Fruit fly (Drosophila melanogaster) whole organism, embryonic: ENCODE data around the gene COX5B.
A peak's percentile ranks its signal among the peaks of the same experiment; 100 is the strongest.

ENCODE experiments used
- Aef1 ChIP-seq: fragments of 200-800 bp; sonication (Bioruptor generic); IDR thresholded peaks from 3 replicates; pipeline ENCODE4 v1.3.6; 2022; ENCODE audit warnings: missing biosample characterization, missing genetic modification characterization
- CG10366 ChIP-seq: fragments of 200-800 bp; sonication (Bioruptor generic); IDR thresholded peaks from 2 replicates; pipeline ENCODE4 v1.3.6; 2022; ENCODE audit warnings: missing biosample characterization, missing genetic modification characterization
- CG12659 ChIP-seq: fragments of 200-800 bp; sonication (Bioruptor generic); optimal IDR thresholded peaks from 3 replicates; lab custom pipeline; 2017; ENCODE audit warnings: mild to moderate bottlenecking, missing biosample characterization, missing genetic modification reagents, missing genetic modification characterization
- CG13123 ChIP-seq: fragments of 200-800 bp; sonication (Bioruptor generic); optimal IDR thresholded peaks from 2 replicates; lab custom pipeline; 2016; ENCODE audit warnings: missing biosample characterization, missing genetic modification characterization
- CG14441 ChIP-seq: fragments of 200-800 bp; sonication (Bioruptor generic); IDR thresholded peaks from 2 replicates; pipeline ENCODE4 v1.3.6; 2022; ENCODE audit warnings: missing biosample characterization, missing genetic modification characterization
- CG17361 ChIP-seq: fragments of 200-800 bp; sonication (Bioruptor generic); IDR thresholded peaks from 3 replicates; pipeline ENCODE4 v1.3.6; 2022; ENCODE audit warnings: missing biosample characterization, missing genetic modification characterization
- CG17568 ChIP-seq: fragments of 200-800 bp; sonication (Bioruptor generic); optimal IDR thresholded peaks from 2 replicates; lab custom pipeline; 2018; ENCODE audit warnings: missing biosample characterization, mild to moderate bottlenecking, missing genetic modification characterization, moderate library complexity
- CG2199 ChIP-seq: fragments of 200-800 bp; sonication (Bioruptor generic); IDR thresholded peaks from 3 replicates; pipeline ENCODE4 v1.3.6; 2022; ENCODE audit warnings: missing biosample characterization, missing genetic modification characterization
- CG34422 ChIP-seq: fragments of 200-800 bp; sonication (Bioruptor generic); IDR thresholded peaks from 3 replicates; pipeline ENCODE4 v1.3.6; 2022; ENCODE audit warnings: missing biosample characterization, missing genetic modification characterization
- CG3995 ChIP-seq: fragments of 200-800 bp; sonication (Bioruptor generic); optimal IDR thresholded peaks from 3 replicates; lab custom pipeline; 2016; ENCODE audit warnings: missing biosample characterization, missing genetic modification characterization
- CG4617 ChIP-seq: fragments of 200-800 bp; sonication (Bioruptor generic); optimal IDR thresholded peaks from 3 replicates; lab custom pipeline; 2016; ENCODE audit warnings: missing biosample characterization, missing genetic modification characterization, borderline replicate concordance
- CG6854 ChIP-seq: fragments of 200-800 bp; sonication (Bioruptor generic); optimal IDR thresholded peaks from 3 replicates; lab custom pipeline; 2017; ENCODE audit warnings: missing biosample characterization, mild to moderate bottlenecking, missing genetic modification characterization
- CG7357 ChIP-seq: fragments of 200-800 bp; sonication (Bioruptor generic); IDR thresholded peaks from 3 replicates; pipeline ENCODE4 v1.3.6; 2022; ENCODE audit warnings: missing biosample characterization, missing genetic modification characterization
- CG8388 ChIP-seq: fragments of 200-800 bp; sonication (Bioruptor generic); optimal IDR thresholded peaks from 2 replicates; lab custom pipeline; 2019; ENCODE audit warnings: missing biosample characterization, mild to moderate bottlenecking, missing genetic modification characterization, moderate library complexity
- CG8478 ChIP-seq: fragments of >200 bp; optimal IDR thresholded peaks from 2 replicates; lab custom pipeline; 2018
- CG8924 ChIP-seq: fragments of 200-800 bp; optimal IDR thresholded peaks from 3 replicates; lab custom pipeline; 2019; ENCODE audit warnings: missing biosample characterization, mild to moderate bottlenecking, missing genetic modification characterization, moderate library complexity
- CG9932 ChIP-seq: fragments of 200-800 bp; sonication (Bioruptor generic); IDR thresholded peaks from 2 replicates; pipeline ENCODE4 v1.3.6; 2022; ENCODE audit warnings: missing biosample characterization, missing genetic modification characterization
- Camta ChIP-seq: fragments of 200-800 bp; sonication (Bioruptor generic); optimal IDR thresholded peaks from 2 replicates; lab custom pipeline; 2016; ENCODE audit warnings: missing biosample characterization, missing genetic modification characterization
- CkIIα-i1 ChIP-seq: fragments of 200-800 bp; sonication (Bioruptor generic); IDR thresholded peaks from 2 replicates; pipeline ENCODE4 v1.3.6; 2022; ENCODE audit warnings: missing biosample characterization, missing genetic modification characterization
- Dad ChIP-seq: fragments of 200-800 bp; sonication (Bioruptor generic); optimal IDR thresholded peaks from 3 replicates; lab custom pipeline; 2016; ENCODE audit warnings: missing biosample characterization, missing genetic modification characterization
- Dip3 ChIP-seq: fragments of 200-800 bp; sonication (Bioruptor generic); optimal IDR thresholded peaks from 3 replicates; lab custom pipeline; 2016; ENCODE audit warnings: missing biosample characterization, missing genetic modification characterization
- H2.0 ChIP-seq: fragments of 200-800 bp; sonication (Bioruptor generic); IDR thresholded peaks from 2 replicates; pipeline ENCODE4 v1.3.6; 2022; ENCODE audit warnings: missing biosample characterization, missing genetic modification characterization
- HLH3B ChIP-seq: fragments of 200-800 bp; sonication (Bioruptor generic); IDR thresholded peaks from 2 replicates; pipeline ENCODE4 v1.3.6; 2022; ENCODE audit warnings: missing biosample characterization, missing genetic modification characterization
- Hr51 ChIP-seq, 2 experiments: fragments of 200-800 bp; sonication (Bioruptor generic); optimal IDR thresholded peaks; 2 replicates in 1 of 2; 3 replicates in 1 of 2; lab custom pipeline; 2016 to 2018; ENCODE audit warnings: missing biosample characterization in 2 of 2, missing genetic modification characterization in 2 of 2, mild to moderate bottlenecking in 1 of 2, moderate library complexity in 1 of 2
- Lhr ChIP-seq: fragments of 200-800 bp; sonication (Bioruptor generic); optimal IDR thresholded peaks from 3 replicates; lab custom pipeline; 2017; ENCODE audit warnings: mild to moderate bottlenecking, missing biosample characterization, missing genetic modification reagents, missing genetic modification characterization
- Meics ChIP-seq: fragments of 200-800 bp; sonication (Bioruptor generic); optimal IDR thresholded peaks from 2 replicates; lab custom pipeline; 2017; ENCODE audit warnings: missing biosample characterization, mild to moderate bottlenecking, missing genetic modification characterization
- NK7.1 ChIP-seq: fragments of 200-800 bp; sonication (Bioruptor generic); optimal IDR thresholded peaks from 3 replicates; lab custom pipeline; 2016; ENCODE audit warnings: missing biosample characterization, missing genetic modification characterization
- NfI ChIP-seq: fragments of 200-800 bp; sonication (Bioruptor generic); optimal IDR thresholded peaks from 3 replicates; lab custom pipeline; 2018; ENCODE audit warnings: missing biosample characterization, mild to moderate bottlenecking, missing genetic modification characterization, moderate library complexity
- PHDP ChIP-seq: fragments of 200-800 bp; sonication (Bioruptor generic); optimal IDR thresholded peaks from 3 replicates; lab custom pipeline; 2018; ENCODE audit warnings: missing biosample characterization, mild to moderate bottlenecking, missing genetic modification characterization, moderate library complexity
- Taf1 ChIP-seq: fragments of 200-800 bp; sonication (Bioruptor generic); IDR thresholded peaks from 2 replicates; pipeline ENCODE4 v1.3.6; 2022; ENCODE audit warnings: missing biosample characterization, missing genetic modification characterization
- amos ChIP-seq: fragments of 200-800 bp; sonication (Bioruptor generic); IDR thresholded peaks from 2 replicates; pipeline ENCODE4 v1.3.6; 2022; ENCODE audit warnings: missing biosample characterization, missing genetic modification characterization; ENCODE audit not compliant: partially characterized antibody
- chif ChIP-seq, 2 experiments: fragments of 200-800 bp; sonication (Bioruptor generic); optimal IDR thresholded peaks; 3 replicates each; lab custom pipeline; 2016; ENCODE audit warnings: missing biosample characterization in 2 of 2, missing genetic modification characterization in 2 of 2
- corto ChIP-seq: fragments of 200-800 bp; sonication (Bioruptor generic); optimal IDR thresholded peaks from 2 replicates; lab custom pipeline; 2016; ENCODE audit warnings: missing biosample characterization, mild to moderate bottlenecking, missing genetic modification characterization, moderate library complexity
- dm ChIP-seq: fragments of 200-800 bp; sonication (Bioruptor generic); optimal IDR thresholded peaks from 3 replicates; lab custom pipeline; 2016; ENCODE audit warnings: missing biosample characterization, missing genetic modification characterization
- dmrt99B ChIP-seq: fragments of 200-800 bp; sonication (Bioruptor generic); optimal IDR thresholded peaks from 2 replicates; lab custom pipeline; 2018; ENCODE audit warnings: missing biosample characterization, mild to moderate bottlenecking, missing genetic modification characterization, moderate library complexity
- ftz-f1 ChIP-seq: fragments of 200-800 bp; sonication (Bioruptor generic); optimal IDR thresholded peaks from 2 replicates; lab custom pipeline; 2016; ENCODE audit warnings: missing biosample characterization, missing genetic modification characterization
- grau ChIP-seq: fragments of 200-800 bp; optimal IDR thresholded peaks from 3 replicates; lab custom pipeline; 2019; ENCODE audit warnings: missing biosample characterization, mild to moderate bottlenecking, missing genetic modification characterization, moderate library complexity
- grn ChIP-seq: fragments of 200-800 bp; sonication (Bioruptor generic); optimal IDR thresholded peaks from 3 replicates; lab custom pipeline; 2017; ENCODE audit warnings: missing biosample characterization, missing genetic modification characterization
- gt ChIP-seq: fragments of 200-800 bp; sonication (Bioruptor generic); IDR thresholded peaks from 2 replicates; pipeline ENCODE4 v1.3.6; 2022; ENCODE audit warnings: missing biosample characterization, missing genetic modification characterization
- hbn ChIP-seq: fragments of 200-800 bp; sonication (Bioruptor generic); IDR thresholded peaks from 2 replicates; pipeline ENCODE4 v1.3.6; 2022; ENCODE audit warnings: missing biosample characterization, missing genetic modification characterization; ENCODE audit not compliant: partially characterized antibody
- hth ChIP-seq: fragments of >200 bp; optimal IDR thresholded peaks from 2 replicates; lab custom pipeline; 2017; ENCODE audit warnings: inconsistent platforms
- kah ChIP-seq: fragments of 200-800 bp; sonication (Bioruptor generic); optimal IDR thresholded peaks from 2 replicates; lab custom pipeline; 2018; ENCODE audit warnings: missing biosample characterization, mild to moderate bottlenecking, missing genetic modification characterization
- klu ChIP-seq: fragments of 200-800 bp; sonication (Bioruptor generic); IDR thresholded peaks from 2 replicates; pipeline ENCODE4 v1.3.6; 2022; ENCODE audit warnings: missing biosample characterization, missing genetic modification characterization
- lov ChIP-seq, 2 experiments: fragments of 200-800 bp in 1 of 2; fragments of >200 bp in 1 of 2; sonication (Bioruptor generic) in 1 of 2; IDR thresholded peaks in 1 of 2; optimal IDR thresholded peaks in 1 of 2; 2 replicates in 1 of 2; 3 replicates in 1 of 2; pipeline versions ENCODE4 v1.3.6 to Lab custom; 2017 to 2022; ENCODE audit warnings: missing biosample characterization in 1 of 2, missing genetic modification characterization in 1 of 2
- org-1 ChIP-seq: fragments of 200-800 bp; sonication (Bioruptor generic); optimal IDR thresholded peaks from 2 replicates; lab custom pipeline; 2017; ENCODE audit warnings: missing biosample characterization, missing genetic modification characterization
- peb ChIP-seq: fragments of 200-800 bp; sonication (Bioruptor generic); IDR thresholded peaks from 2 replicates; pipeline ENCODE4 v1.3.6; 2022; ENCODE audit warnings: missing biosample characterization, missing genetic modification characterization
- slp2 ChIP-seq: fragments of 200-800 bp; sonication (Bioruptor generic); optimal IDR thresholded peaks from 2 replicates; lab custom pipeline; 2016; ENCODE audit warnings: missing biosample characterization, missing genetic modification characterization
- stc ChIP-seq: fragments of 200-800 bp; sonication (Bioruptor generic); IDR thresholded peaks from 2 replicates; pipeline ENCODE4 v1.3.6; 2022; ENCODE audit warnings: missing biosample characterization, missing genetic modification characterization
- usp ChIP-seq: fragments of >200 bp; optimal IDR thresholded peaks from 2 replicates; lab custom pipeline; 2017; ENCODE audit warnings: missing biosample characterization, missing genetic modification characterization
- vfl ChIP-seq: fragments of 200-800 bp; sonication (Bioruptor generic); optimal IDR thresholded peaks from 2 replicates; lab custom pipeline; 2016; ENCODE audit warnings: missing biosample characterization, missing genetic modification characterization
- vnd ChIP-seq: fragments of 200-800 bp; sonication (Bioruptor generic); IDR thresholded peaks from 3 replicates; pipeline ENCODE4 v1.3.6; 2022; ENCODE audit warnings: missing biosample characterization, missing genetic modification characterization; ENCODE audit not compliant: partially characterized antibody
- yki ChIP-seq: fragments of >200 bp; optimal IDR thresholded peaks from 3 replicates; lab custom pipeline; 2018

COX5B gene

dm6 chr2L:6566020-6566687 is 8.6 kb downstream of the COX5B start, which contains the start of gene CG13766 (continued):
- TF ChIP-seq Meics (GFP tag; lab: Kevin White, UChicago) = no peak
- TF ChIP-seq CG14441 (GFP tag; lab: Robert Waterston, UW) = no peak
- TF ChIP-seq CG12659 (GFP tag; lab: Kevin White, UChicago) = peak; percentile 48
- no peak for TF ChIP-seq yki (lab: Kevin White, UChicago)
- no peak for TF ChIP-seq CG3995 (GFP tag; lab: Kevin White, UChicago)
- no peak for TF ChIP-seq CG13123 (GFP tag; lab: Kevin White, UChicago)
- TF ChIP-seq kah = no peak
- no peak for TF ChIP-seq stc (GFP tag; lab: Robert Waterston, UW)
- TF ChIP-seq grn (GFP tag; lab: Kevin White, UChicago) = no peak
- TF ChIP-seq Dip3 (GFP tag; lab: Kevin White, UChicago) = no peak
- TF ChIP-seq CkIIα-i1 = no peak
- no peak for TF ChIP-seq klu (GFP tag; lab: Robert Waterston, UW)
- TF ChIP-seq Hr51 (GFP tag; optimal IDR thresholded peaks at IDR 0.05; lab: Kevin White, UChicago) = no peak
- TF ChIP-seq Taf1 (GFP tag; lab: Robert Waterston, UW) = no peak
- no peak for TF ChIP-seq org-1
- no peak for TF ChIP-seq vfl (GFP tag; lab: Kevin White, UChicago)
- no peak for TF ChIP-seq lov (optimal IDR thresholded peaks at IDR 0.05; lab: Kevin White, UChicago)
- no peak for TF ChIP-seq lov (GFP tag; IDR thresholded peaks at IDR 0.05; lab: Robert Waterston, UW)
- no peak for TF ChIP-seq ftz-f1 (GFP tag; lab: Kevin White, UChicago)
- no peak for TF ChIP-seq CG6854
- no peak for TF ChIP-seq Camta (GFP tag; lab: Kevin White, UChicago)
- no peak for TF ChIP-seq usp (GFP tag; lab: Kevin White, UChicago)
- no peak for TF ChIP-seq PHDP (tag; lab: Kevin White, UChicago)
- TF ChIP-seq gt (GFP tag; lab: Robert Waterston, UW) = no peak
- no peak for TF ChIP-seq grau (tag; lab: Kevin White, UChicago)
- TF ChIP-seq amos (GFP tag; lab: Robert Waterston, UW) = peak; percentile 74
- no peak for TF ChIP-seq CG8478
- TF ChIP-seq CG2199 = no peak
- peak; percentile 71 for TF ChIP-seq hbn (GFP tag; lab: Robert Waterston, UW)
- TF ChIP-seq dmrt99B = no peak
- TF ChIP-seq Aef1 (GFP tag; lab: Robert Waterston, UW) = no peak
- TF ChIP-seq H2.0 = no peak
- no peak for TF ChIP-seq CG7357
- TF ChIP-seq CG8388 = no peak
- peak; percentile 97 for TF ChIP-seq vnd (GFP tag; lab: Robert Waterston, UW)
- TF ChIP-seq NfI (GFP tag; lab: Kevin White, UChicago) = no peak
- peak; percentile 29 for TF ChIP-seq CG4617 (GFP tag; lab: Kevin White, UChicago)
- no peak for TF ChIP-seq CG17361
- peak; percentile 84 for TF ChIP-seq Lhr
- no peak for TF ChIP-seq peb (GFP tag; lab: Robert Waterston, UW)
- TF ChIP-seq hth (lab: Kevin White, UChicago) = no peak
- no peak for TF ChIP-seq dm (GFP tag; lab: Kevin White, UChicago)
- TF ChIP-seq chif (GFP tag; optimal IDR thresholded peaks at IDR 0.05; lab: Kevin White, UChicago) = no peak
- no peak for TF ChIP-seq CG10366 (GFP tag; lab: Robert Waterston, UW)
- no peak for TF ChIP-seq CG17568 (GFP tag; lab: Kevin White, UChicago)
- no peak for TF ChIP-seq corto (GFP tag; lab: Kevin White, UChicago)
- no peak for TF ChIP-seq HLH3B (GFP tag; lab: Robert Waterston, UW)
- no peak for TF ChIP-seq CG8924
- no peak for TF ChIP-seq slp2
- no peak for TF ChIP-seq Dad
- TF ChIP-seq CG9932 (GFP tag; lab: Robert Waterston, UW) = no peak
- no peak for TF ChIP-seq CG34422
- TF ChIP-seq NK7.1 (GFP tag; lab: Kevin White, UChicago) = no peak
